Fruit fly (Drosophila melanogaster) Kc167 (cell line): ENCODE measurements around the gene Bicra.

Source experiments
- Myc ChIP-seq: fragments of >200 bp; optimal IDR thresholded peaks from 2 replicates; lab custom pipeline; 2017; ENCODE audit warnings: missing external identifiers
- Sin3A ChIP-seq: fragments of >200 bp; optimal IDR thresholded peaks from 2 replicates; lab custom pipeline; 2018; ENCODE audit warnings: missing external identifiers
- h ChIP-seq: fragments of >200 bp; optimal IDR thresholded peaks from 3 replicates; lab custom pipeline; 2018; ENCODE audit warnings: missing external identifiers
- insv ChIP-seq: fragments of >200 bp; optimal IDR thresholded peaks from 3 replicates; lab custom pipeline; 2018; ENCODE audit warnings: missing external identifiers
- psq ChIP-seq: fragments of >200 bp; optimal IDR thresholded peaks from 2 replicates; lab custom pipeline; 2017; ENCODE audit warnings: missing external identifiers
- ttk ChIP-seq: sonication (Bioruptor generic); optimal IDR thresholded peaks from 2 replicates; lab custom pipeline; 2017; ENCODE audit warnings: missing external identifiers

DNA sequence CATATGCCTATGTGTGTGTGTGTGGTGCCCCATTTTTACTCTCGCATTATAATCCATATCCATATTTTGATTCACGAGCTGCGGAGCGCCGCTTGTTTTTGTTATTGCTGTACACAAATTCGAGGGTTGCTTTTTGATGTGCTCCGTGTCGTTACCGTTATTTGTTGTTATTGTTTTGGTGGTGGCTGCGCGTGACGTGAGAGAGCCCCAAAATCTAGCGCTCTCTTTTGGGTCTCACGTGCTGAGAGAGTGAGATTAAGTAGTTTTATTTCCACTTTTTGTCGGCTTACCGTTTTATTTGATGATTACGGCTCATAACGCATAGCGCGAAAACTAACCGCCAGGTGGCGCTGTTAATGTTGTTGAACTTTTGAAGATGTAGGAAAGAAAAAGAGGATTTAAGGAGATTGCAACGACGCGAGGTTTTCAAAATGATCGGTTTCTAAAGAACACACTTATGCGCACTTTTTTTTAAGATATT lies 24.5 kb downstream of the Bicra start:
- TF ChIP-seq insv (lab: Kevin White, UChicago) (no peak), psq (lab: Kevin White, UChicago) (no peak), ttk (lab: Kevin White, UChicago) (no peak), Myc (lab: Kevin White, UChicago) (no peak), Sin3A (lab: Kevin White, UChicago) (no peak), h (lab: Kevin White, UChicago) (no peak)
